Worm (Caenorhabditis elegans): ENCODE results near the gene ZK757.2.

ce11 chrIII:9862469-9862868 lies 16.3 kb downstream of the ZK757.2 start:
- TF ChIP-seq zag-1 (tag; optimal IDR thresholded peaks at IDR 0.05) (no peak), ceh-82 (tag; optimal IDR thresholded peaks at IDR 0.05) (no peak), egl-27 (tag; optimal IDR thresholded peaks at IDR 0.05) (no peak), R02D3.7 (tag; optimal IDR thresholded peaks at IDR 0.05) (no peak), elt-2 (tag; optimal IDR thresholded peaks at IDR 0.05) (no peak), pha-4 (tag; optimal IDR thresholded peaks at IDR 0.05) (no peak), nfya-1 (tag; optimal IDR thresholded peaks at IDR 0.05; ENCODE audit: insufficient read depth) (no peak)

All from whole organism, L3 larva.